Fruit fly (Drosophila melanogaster): ENCODE results near the gene CG42488.

CG42488 gene

DNA sequence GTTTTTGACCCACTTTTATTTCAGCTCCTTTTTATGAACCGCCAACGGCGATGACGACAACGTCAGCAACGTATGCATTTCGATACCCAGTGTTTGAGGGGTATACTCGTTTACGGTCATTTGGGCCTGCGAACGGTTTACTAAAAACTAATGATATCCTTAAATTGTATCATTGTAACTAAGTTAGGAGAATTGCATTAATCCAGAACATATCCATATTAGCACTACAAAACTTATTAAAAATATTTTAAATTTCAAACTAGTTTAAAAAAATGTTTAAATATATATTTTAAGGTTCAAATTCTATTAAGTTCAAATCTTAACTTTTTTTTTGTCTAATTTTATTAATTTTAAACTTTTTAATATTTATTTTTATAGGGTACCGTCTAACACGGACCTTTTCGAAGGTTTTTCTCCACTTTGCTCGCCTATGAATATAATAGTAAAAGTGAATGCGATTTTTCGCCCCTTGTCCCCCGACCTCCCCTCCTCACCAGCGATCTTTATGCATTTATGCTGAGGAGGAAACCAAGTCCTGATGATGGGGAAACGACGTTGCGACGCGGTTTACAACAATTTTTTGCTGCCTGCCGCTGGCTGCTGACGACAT is 23.6 kb upstream of the CG42488 start (continued):
- no peak for TF ChIP-seq Blimp-1 (GFP tag; optimal IDR thresholded peaks at IDR 0.05)
- TF ChIP-seq achi (GFP tag; optimal IDR thresholded peaks at IDR 0.05): peak; percentile 48
- TF ChIP-seq CG8119 (GFP tag; IDR thresholded peaks at IDR 0.05): peak; percentile 74
- TF ChIP-seq Met (GFP tag; optimal IDR thresholded peaks at IDR 0.05): peak; percentile 0
- TF ChIP-seq CG15336 (GFP tag; IDR thresholded peaks at IDR 0.05): peak; percentile 50; the same call in 1 of the 2 replicates
- TF ChIP-seq CG8319 (GFP tag; optimal IDR thresholded peaks at IDR 0.05): peak; percentile 5
- TF ChIP-seq net (GFP tag; optimal IDR thresholded peaks at IDR 0.05): peak; percentile 19
- TF ChIP-seq fd59A (GFP tag; optimal IDR thresholded peaks at IDR 0.05): no peak

- no peak for TF ChIP-seq CG1621 (tag; optimal IDR thresholded peaks at IDR 0.05)
- TF ChIP-seq fd59A (GFP tag; optimal IDR thresholded peaks at IDR 0.05): no peak
- no peak for TF ChIP-seq CG10669 (GFP tag; optimal IDR thresholded peaks at IDR 0.05)
- TF ChIP-seq CG6792 (GFP tag; optimal IDR thresholded peaks at IDR 0.05): no peak
- TF ChIP-seq lz (GFP tag; optimal IDR thresholded peaks at IDR 0.05): no peak
- TF ChIP-seq Blimp-1 (GFP tag; optimal IDR thresholded peaks at IDR 0.05): no peak
- TF ChIP-seq pdm3 (GFP tag; optimal IDR thresholded peaks at IDR 0.05): no peak
- TF ChIP-seq Sox102F (GFP tag; optimal IDR thresholded peaks at IDR 0.05): no peak
- TF ChIP-seq Eip93F (GFP tag; optimal IDR thresholded peaks at IDR 0.05): no peak
- TF ChIP-seq net (GFP tag; optimal IDR thresholded peaks at IDR 0.05): no peak
- no peak for TF ChIP-seq Smox (GFP tag; optimal IDR thresholded peaks at IDR 0.05)
- TF ChIP-seq CG32006 (GFP tag; optimal IDR thresholded peaks at IDR 0.05): no peak
- TF ChIP-seq CG11762 (GFP tag; optimal IDR thresholded peaks at IDR 0.05; ENCODE audit: insufficient read depth): no peak
- no peak for TF ChIP-seq CG6276 (GFP tag; optimal IDR thresholded peaks at IDR 0.05)
- TF ChIP-seq eg (GFP tag; IDR thresholded peaks at IDR 0.05): no peak
- no peak for TF ChIP-seq CG8119 (GFP tag; IDR thresholded peaks at IDR 0.05)
- TF ChIP-seq CG6808 (GFP tag; optimal IDR thresholded peaks at IDR 0.05): no peak
- TF ChIP-seq Eip75B (GFP tag; optimal IDR thresholded peaks at IDR 0.05): no peak
- TF ChIP-seq cyc (GFP tag; optimal IDR thresholded peaks at IDR 0.05): no peak
- no peak for TF ChIP-seq CG8319 (GFP tag; optimal IDR thresholded peaks at IDR 0.05)
Measured at dm6 chr3R:25460650-25461049, 22.2 kb upstream of the CG42488 start.

- TF ChIP-seq Hr39 (GFP tag; optimal IDR thresholded peaks at IDR 0.05): peak; percentile 74
- peak; percentile 55 for TF ChIP-seq CG8119 (GFP tag; IDR thresholded peaks at IDR 0.05)
- TF ChIP-seq acj6 (GFP tag; optimal IDR thresholded peaks at IDR 0.05): peak; percentile 60
- peak; percentile 70 for TF ChIP-seq cyc (GFP tag; optimal IDR thresholded peaks at IDR 0.05)
- peak; percentile 55 for TF ChIP-seq CG3919 (GFP tag; optimal IDR thresholded peaks at IDR 0.05)
- peak; percentile 58 for TF ChIP-seq CG10631 (GFP tag; optimal IDR thresholded peaks at IDR 0.05)
- TF ChIP-seq eg (GFP tag; IDR thresholded peaks at IDR 0.05): peak; percentile 60; the same call in 2 of the 3 replicates
- TF ChIP-seq Sox102F (GFP tag; optimal IDR thresholded peaks at IDR 0.05): peak; percentile 76
- peak; percentile 61 for TF ChIP-seq Ets96B (tag; optimal IDR thresholded peaks at IDR 0.05)
- no peak for TF ChIP-seq Gug (GFP tag; IDR thresholded peaks at IDR 0.05)
- peak; percentile 71 for TF ChIP-seq net (GFP tag; optimal IDR thresholded peaks at IDR 0.05)
- peak; percentile 55 for TF ChIP-seq CG6792 (GFP tag; optimal IDR thresholded peaks at IDR 0.05)
- peak; percentile 28 for TF ChIP-seq CG7368 (GFP tag; optimal IDR thresholded peaks at IDR 0.05)
- TF ChIP-seq Eip75B (GFP tag; optimal IDR thresholded peaks at IDR 0.05): peak; percentile 61
- no peak for TF ChIP-seq CG6854 (GFP tag; optimal IDR thresholded peaks at IDR 0.05)
- TF ChIP-seq CG32006 (GFP tag; optimal IDR thresholded peaks at IDR 0.05): peak; percentile 77
- peak; percentile 31 for TF ChIP-seq CG3032 (tag; optimal IDR thresholded peaks at IDR 0.05)
- peak in 1 of 2 experiments; percentile 45 for TF ChIP-seq salr (GFP tag; optimal IDR thresholded peaks at IDR 0.05)
- peak; percentile 39 for TF ChIP-seq CG4318 (GFP tag; optimal IDR thresholded peaks at IDR 0.05)
- TF ChIP-seq svp (GFP tag): peak; percentile 88
- no peak for TF ChIP-seq fd85E (GFP tag; optimal IDR thresholded peaks at IDR 0.05)
- TF ChIP-seq Ets21C (GFP tag; optimal IDR thresholded peaks at IDR 0.05): peak; percentile 50
- peak; percentile 11 for TF ChIP-seq CG8319 (GFP tag; optimal IDR thresholded peaks at IDR 0.05)
- peak; percentile 69 for TF ChIP-seq lz (GFP tag; optimal IDR thresholded peaks at IDR 0.05)
- TF ChIP-seq Hr38 (GFP tag; optimal IDR thresholded peaks at IDR 0.05): no peak
- TF ChIP-seq dac (GFP tag; optimal IDR thresholded peaks at IDR 0.05): no peak
- peak; percentile 52 for TF ChIP-seq topi (GFP tag; optimal IDR thresholded peaks at IDR 0.05)
- TF ChIP-seq Smox (GFP tag; optimal IDR thresholded peaks at IDR 0.05): peak; percentile 76
- peak; percentile 71 for TF ChIP-seq esn (GFP tag; optimal IDR thresholded peaks at IDR 0.05)
- no peak for TF ChIP-seq dsx (GFP tag; optimal IDR thresholded peaks at IDR 0.05; ENCODE audit: poor library complexity, severe bottlenecking)
- peak; percentile 33 for TF ChIP-seq CG11762 (GFP tag; optimal IDR thresholded peaks at IDR 0.05; ENCODE audit: insufficient read depth)
- peak; percentile 70 for TF ChIP-seq pdm3 (GFP tag; optimal IDR thresholded peaks at IDR 0.05)
- peak; percentile 69 for TF ChIP-seq CG31627 (GFP tag; optimal IDR thresholded peaks at IDR 0.05)
- peak; percentile 46 for TF ChIP-seq spab (GFP tag; optimal IDR thresholded peaks at IDR 0.05)
- peak; percentile 76 for TF ChIP-seq Sox14 (GFP tag; optimal IDR thresholded peaks at IDR 0.05)
Measured at dm6 chr3R:25461666-25462065, 21.2 kb upstream of the CG42488 start.
